Fruit fly (Drosophila melanogaster) whole organism, pupa: ENCODE data around the gene CG17121.

ENCODE experiments used
- CG10348 ChIP-seq: fragments of 200-800 bp; sonication (Bioruptor generic); IDR thresholded peaks from 2 replicates; pipeline ENCODE4 v1.3.6; 2022; ENCODE audit warnings: missing biosample characterization, missing genetic modification characterization
- CG13204 ChIP-seq: fragments of 200-800 bp; sonication (Bioruptor generic); optimal IDR thresholded peaks from 2 replicates; lab custom pipeline; 2018; ENCODE audit warnings: missing biosample characterization, mild to moderate bottlenecking, missing genetic modification characterization, moderate library complexity
- CG14655 ChIP-seq: fragments of 200-800 bp; sonication (Bioruptor generic); optimal IDR thresholded peaks from 3 replicates; lab custom pipeline; 2017; ENCODE audit warnings: mild to moderate bottlenecking, missing biosample characterization, missing genetic modification reagents, missing genetic modification characterization
- CG32121 ChIP-seq: fragments of 200-800 bp; sonication (Bioruptor generic); IDR thresholded peaks from 2 replicates; pipeline ENCODE4 v1.3.6; 2022; ENCODE audit warnings: missing biosample characterization, missing genetic modification characterization
- CG8159 ChIP-seq: fragments of 200-800 bp; sonication (Bioruptor generic); optimal IDR thresholded peaks from 3 replicates; lab custom pipeline; 2018; ENCODE audit warnings: missing biosample characterization, mild to moderate bottlenecking, missing genetic modification characterization, moderate library complexity
- EcR ChIP-seq: fragments of 200-800 bp; sonication (Bioruptor generic); optimal IDR thresholded peaks from 3 replicates; lab custom pipeline; 2019; ENCODE audit warnings: missing biosample characterization, missing genetic modification characterization, mild to moderate bottlenecking, moderate library complexity, missing genetic modification reagents
- Ets98B ChIP-seq: fragments of 200-800 bp; sonication (Bioruptor generic); IDR thresholded peaks from 2 replicates; pipeline ENCODE4 v1.3.6; 2022; ENCODE audit warnings: missing biosample characterization, missing genetic modification characterization
- rn ChIP-seq: fragments of 200-800 bp; sonication (Bioruptor generic); IDR thresholded peaks from 2 replicates; pipeline ENCODE4 v1.3.6; 2022; ENCODE audit warnings: missing biosample characterization, missing genetic modification characterization

- no peak for TF ChIP-seq Ets98B (GFP tag; lab: Robert Waterston, UW)
- TF ChIP-seq CG32121 = no peak
- TF ChIP-seq CG14655 = no peak
- no peak for TF ChIP-seq CG10348 (GFP tag; lab: Robert Waterston, UW)
- TF ChIP-seq CG8159 = no peak
- no peak for TF ChIP-seq EcR
- TF ChIP-seq CG13204 (GFP tag; lab: Kevin White, UChicago) = no peak
- TF ChIP-seq rn = no peak
Measured at dm6 chr3R:23035463-23035862, 12.6 kb downstream of the CG17121 start, which contains the start of gene CG13833.
